Worm (Caenorhabditis elegans) whole organism, L1 larva: ENCODE results near the gene ced-11.

Experiments
- Y116A8C.19 ChIP-seq: sonication (generic microtip); optimal IDR thresholded peaks from 2 replicates; lab custom pipeline; 2016; ENCODE audit warnings: missing compliant biosample characterization, missing genetic modification characterization, borderline replicate concordance
- alr-1 ChIP-seq: fragments of 200-800 bp; sonication (Bioruptor generic); optimal IDR thresholded peaks from 2 replicates; lab custom pipeline; 2018; ENCODE audit warnings: borderline replicate concordance, mild to moderate bottlenecking, missing genetic modification characterization, missing compliant biosample characterization
- aly-2 ChIP-seq: fragments of 150-350 bp; optimal IDR thresholded peaks from 2 replicates; lab custom pipeline; 2014; ENCODE audit warnings: missing biosample characterization, missing genetic modification characterization
- blmp-1 ChIP-seq: fragments of 150-350 bp; optimal IDR thresholded peaks from 2 replicates; lab custom pipeline; 2014; ENCODE audit warnings: missing biosample characterization, missing genetic modification characterization
- ceh-8 ChIP-seq: fragments of 200-800 bp; sonication (Bioruptor generic); optimal IDR thresholded peaks from 2 replicates; lab custom pipeline; 2018; ENCODE audit warnings: mild to moderate bottlenecking, missing genetic modification characterization, moderate library complexity, missing compliant biosample characterization
- ceh-82 ChIP-seq, 3 experiments: fragments of 150-350 bp in 1 of 3; sonication (generic microtip) in 2 of 3; optimal IDR thresholded peaks; 2 replicates each; lab custom pipeline; 2014 to 2017; ENCODE audit warnings: missing biosample characterization in 3 of 3, missing genetic modification characterization in 3 of 3
- ces-1 ChIP-seq: fragments of 150-350 bp; optimal IDR thresholded peaks from 2 replicates; lab custom pipeline; 2014; ENCODE audit warnings: missing biosample characterization, missing genetic modification reagents, missing genetic modification characterization
- efl-1 ChIP-seq, 4 experiments: fragments of 150-350 bp; optimal IDR thresholded peaks in 3 of 4; peaks in 1 of 4; 1 replicate in 1 of 4; 2 replicates in 3 of 4; lab custom pipeline; 2014; ENCODE audit warnings: missing biosample characterization in 2 of 4, missing genetic modification characterization in 2 of 4, missing genetic modification reagents in 2 of 4
- efl-3 ChIP-seq: fragments of 200-800 bp; sonication (Bioruptor generic); optimal IDR thresholded peaks from 2 replicates; lab custom pipeline; 2018; ENCODE audit warnings: mild to moderate bottlenecking, missing genetic modification characterization, missing compliant biosample characterization
- elt-2 ChIP-seq: sonication (generic microtip); optimal IDR thresholded peaks from 2 replicates; lab custom pipeline; 2016; ENCODE audit warnings: missing genetic modification characterization, mild to moderate bottlenecking, inconsistent platforms, missing compliant biosample characterization, missing genetic modification reagents
- elt-3 ChIP-seq, 6 experiments: fragments of 150-350 bp in 1 of 6; sonication (generic microtip); optimal IDR thresholded peaks; 2 replicates each; lab custom pipeline; 2017 to 2018; ENCODE audit warnings: missing biosample characterization in 6 of 6, missing genetic modification characterization in 6 of 6, inconsistent platforms in 1 of 6
- fkh-4 ChIP-seq: sonication (generic microtip); optimal IDR thresholded peaks from 2 replicates; lab custom pipeline; 2016; ENCODE audit warnings: missing compliant biosample characterization, missing genetic modification characterization, borderline replicate concordance
- fkh-8 ChIP-seq: sonication (generic microtip); optimal IDR thresholded peaks from 2 replicates; lab custom pipeline; 2016; ENCODE audit warnings: mild to moderate bottlenecking, missing genetic modification characterization, missing compliant biosample characterization
- fos-1 ChIP-seq: fragments of 150-350 bp; optimal IDR thresholded peaks from 2 replicates; lab custom pipeline; 2014; ENCODE audit warnings: missing biosample characterization, missing genetic modification characterization
- hlh-17 ChIP-seq: fragments of 200-800 bp; sonication (Bioruptor generic); optimal IDR thresholded peaks from 2 replicates; lab custom pipeline; 2018; ENCODE audit warnings: missing genetic modification characterization, mild to moderate bottlenecking, missing compliant biosample characterization, moderate library complexity, borderline replicate concordance
- isw-1 ChIP-seq: fragments of 200-800 bp; sonication (Bioruptor generic); IDR thresholded peaks from 2 replicates; pipeline ENCODE4 v1.3.6; 2022; ENCODE audit warnings: missing genetic modification characterization, missing compliant biosample characterization
- jun-1 ChIP-seq: fragments of 150-350 bp; optimal IDR thresholded peaks from 2 replicates; lab custom pipeline; 2014; ENCODE audit warnings: missing biosample characterization, missing genetic modification reagents, missing genetic modification characterization
- lin-14 ChIP-seq: fragments of 200-800 bp; sonication (Bioruptor generic); optimal IDR thresholded peaks from 2 replicates; lab custom pipeline; 2018; ENCODE audit warnings: mild to moderate bottlenecking, missing genetic modification characterization, moderate library complexity, missing compliant biosample characterization
- mab-9 ChIP-seq: fragments of 200-800 bp; sonication (Bioruptor generic); IDR thresholded peaks from 2 replicates; pipeline ENCODE4 v1.3.6; 2022; ENCODE audit warnings: missing genetic modification reagents, missing genetic modification characterization, missing compliant biosample characterization
- mep-1 ChIP-seq: fragments of 150-350 bp; optimal IDR thresholded peaks from 2 replicates; lab custom pipeline; 2014; ENCODE audit warnings: missing biosample characterization, missing genetic modification characterization
- nhr-20 ChIP-seq: sonication (generic microtip); optimal IDR thresholded peaks from 2 replicates; lab custom pipeline; 2016; ENCODE audit warnings: mild to moderate bottlenecking, missing genetic modification characterization, missing compliant biosample characterization
- nhr-237 ChIP-seq: fragments of 150-350 bp; optimal IDR thresholded peaks from 2 replicates; lab custom pipeline; 2014; ENCODE audit warnings: missing biosample characterization, missing genetic modification characterization
- nhr-47 ChIP-seq: sonication (generic microtip); optimal IDR thresholded peaks from 2 replicates; lab custom pipeline; 2016; ENCODE audit warnings: mild to moderate bottlenecking, missing genetic modification characterization, moderate library complexity, missing compliant biosample characterization
- nhr-84 ChIP-seq: sonication (generic microtip); optimal IDR thresholded peaks from 2 replicates; lab custom pipeline; 2017; ENCODE audit warnings: missing biosample characterization, missing genetic modification characterization
- nhr-85 ChIP-seq: sonication (generic microtip); peaks from one replicate; lab custom pipeline; 2016; ENCODE audit warnings: missing genetic modification characterization, inconsistent platforms, missing compliant biosample characterization
- nhr-90 ChIP-seq: sonication (generic microtip); optimal IDR thresholded peaks from 2 replicates; lab custom pipeline; 2016; ENCODE audit warnings: mild to moderate bottlenecking, missing genetic modification characterization, missing compliant biosample characterization; ENCODE audit not compliant: poor library complexity
- pax-3 ChIP-seq: fragments of 200-800 bp; sonication (Bioruptor generic); optimal IDR thresholded peaks from 2 replicates; lab custom pipeline; 2018; ENCODE audit warnings: mild to moderate bottlenecking, missing genetic modification characterization, moderate library complexity, missing compliant biosample characterization
- snu-23 ChIP-seq: sonication (generic microtip); optimal IDR thresholded peaks from 2 replicates; lab custom pipeline; 2016; ENCODE audit warnings: missing genetic modification characterization, missing compliant biosample characterization
- swsn-7 ChIP-seq: sonication (generic microtip); optimal IDR thresholded peaks from 2 replicates; lab custom pipeline; 2016; ENCODE audit warnings: missing genetic modification characterization, missing compliant biosample characterization
- tlp-1 ChIP-seq: fragments of 150-350 bp; optimal IDR thresholded peaks from 2 replicates; lab custom pipeline; 2014; ENCODE audit warnings: missing biosample characterization, missing genetic modification characterization
- unc-86 ChIP-seq: sonication (generic microtip); optimal IDR thresholded peaks from 2 replicates; lab custom pipeline; 2016; ENCODE audit warnings: missing genetic modification characterization, missing compliant biosample characterization
- unc-98 ChIP-seq: fragments of 200-800 bp; sonication (Bioruptor generic); IDR thresholded peaks from 2 replicates; pipeline ENCODE4 v1.3.6; 2022; ENCODE audit warnings: missing genetic modification characterization, missing compliant biosample characterization
- ztf-4 ChIP-seq: fragments of 150-350 bp; optimal IDR thresholded peaks from 2 replicates; lab custom pipeline; 2014; ENCODE audit warnings: missing biosample characterization, missing genetic modification characterization

Gene ced-11

ce11 chrIII:9104060-9104459, 15.3 kb upstream of the ced-11 start (continued):
- peak in 1 of 3 experiments; percentile 39 for TF ChIP-seq ceh-82 (tag; optimal IDR thresholded peaks at IDR 0.05; lab: Kevin White, UChicago)
- TF ChIP-seq pax-3 (tag; lab: Kevin White, UChicago): no peak
- peak; percentile 48 for TF ChIP-seq nhr-20 (tag; lab: Kevin White, UChicago)
- TF ChIP-seq jun-1 (tag; lab: Kevin White, UChicago): peak; percentile 26
- TF ChIP-seq blmp-1 (tag; lab: Kevin White, UChicago): no peak

DNA sequence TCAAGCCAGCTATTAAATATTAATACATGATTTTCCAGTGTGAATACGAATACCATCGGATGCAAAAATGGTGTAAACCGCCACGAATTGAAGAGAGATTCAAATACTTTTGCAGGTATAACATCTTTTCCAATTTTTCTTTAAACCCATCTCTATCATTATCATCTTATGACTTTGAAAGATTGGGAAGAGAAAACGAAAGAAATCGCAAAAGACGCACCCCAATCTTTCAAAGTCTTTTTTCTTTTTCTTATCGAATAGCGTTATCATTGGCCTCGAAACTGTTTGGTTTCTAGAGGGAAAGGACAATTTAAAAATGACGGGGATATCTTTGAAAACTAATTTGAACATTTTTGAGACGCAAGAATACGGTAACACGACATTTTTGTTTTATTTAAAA, 13.7 kb upstream of the ced-11 start:
- TF ChIP-seq elt-3 (tag; optimal IDR thresholded peaks at IDR 0.05; lab: Kevin White, UChicago) (peak in 1 of 6 experiments; percentile 61), efl-3 (GFP tag; lab: Kevin White, UChicago) (no peak), pax-3 (tag; lab: Kevin White, UChicago) (no peak), nhr-84 (tag; lab: Kevin White, UChicago) (no peak), nhr-85 (tag; lab: Kevin White, UChicago) (peak; percentile 55), alr-1 (no peak), lin-14 (GFP tag; lab: Kevin White, UChicago) (peak; percentile 6), blmp-1 (tag; lab: Kevin White, UChicago) (peak; percentile 51), ceh-82 (tag; optimal IDR thresholded peaks at IDR 0.05; lab: Kevin White, UChicago) (no peak)

DNA sequence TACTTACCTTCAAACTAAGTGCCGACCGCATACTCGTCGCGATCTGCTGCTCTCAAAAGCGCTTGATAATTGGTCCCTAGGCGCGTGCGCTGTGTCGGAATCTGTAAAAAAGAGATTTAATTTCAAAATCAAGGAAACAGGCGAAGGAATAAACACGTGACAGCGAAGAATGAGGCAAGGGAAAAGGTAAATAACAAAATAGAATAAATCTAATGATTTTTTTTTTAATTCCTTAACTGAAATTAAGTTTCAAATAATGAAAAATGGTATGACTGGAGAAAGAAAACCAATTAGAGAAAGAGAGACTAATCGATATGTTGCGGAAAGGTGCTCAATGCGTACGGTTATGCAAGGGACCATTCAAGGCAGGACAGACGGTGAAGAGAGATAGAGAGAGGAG, 10.2 kb upstream of the ced-11 start, which contains the start of gene cya-1:
cya-1 (minus strand) TSS at position 101 of the 400 bp plus-strand sequence.
- TF ChIP-seq mab-9 (GFP tag; lab: Robert Waterston, UW): no peak
- TF ChIP-seq nhr-20 (tag; lab: Kevin White, UChicago): no peak
- TF ChIP-seq, all 84 proteins: peak for 0

- TF ChIP-seq efl-3 (GFP tag; lab: Kevin White, UChicago): no peak
- no peak for TF ChIP-seq Y116A8C.19 (tag; lab: Kevin White, UChicago)
- TF ChIP-seq efl-1 (optimal IDR thresholded peaks at IDR 0.05; lab: Kevin White, UChicago): no peak
- TF ChIP-seq efl-1 (GFP tag; optimal IDR thresholded peaks at IDR 0.05 in 1 of 2; lab: Kevin White, UChicago): peak in 1 of 2 experiments; percentile 83
- TF ChIP-seq isw-1: no peak
- TF ChIP-seq hlh-17 (GFP tag; lab: Kevin White, UChicago): no peak
- TF ChIP-seq ztf-4 (tag; lab: Kevin White, UChicago): no peak
- TF ChIP-seq ceh-82 (tag; optimal IDR thresholded peaks at IDR 0.05; lab: Kevin White, UChicago): no peak
- TF ChIP-seq swsn-7 (tag; lab: Kevin White, UChicago): no peak
- TF ChIP-seq, all 84 proteins: peak for 1
Observed at ce11 chrIII:9109726-9110125, 9.6 kb upstream of the ced-11 start.

DNA sequence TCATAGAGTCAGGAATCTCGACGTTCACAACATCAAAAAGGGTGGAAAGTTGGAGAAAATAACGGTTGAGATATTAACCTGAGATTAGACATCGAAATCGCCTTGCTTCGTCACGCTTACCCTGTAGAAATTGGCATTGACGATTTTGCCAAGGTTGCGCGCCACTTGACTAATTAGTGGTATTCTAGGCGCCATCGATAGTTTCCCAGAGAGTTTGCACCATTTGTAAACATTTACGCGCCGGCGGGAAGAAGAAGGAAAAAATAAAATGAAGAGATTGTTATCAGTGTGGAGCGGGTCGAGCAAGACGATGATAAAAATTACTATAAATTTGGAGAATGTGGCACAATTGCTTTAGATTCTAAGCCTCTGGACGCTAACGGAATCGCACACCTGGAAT, 9.1 kb upstream of the ced-11 start:
- TF ChIP-seq blmp-1 (tag; lab: Kevin White, UChicago) (peak; percentile 46), nhr-47 (no peak), jun-1 (tag; lab: Kevin White, UChicago) (no peak), tlp-1 (tag; lab: Kevin White, UChicago) (no peak), nhr-90 (tag; lab: Kevin White, UChicago) (no peak), aly-2 (tag; lab: Kevin White, UChicago) (no peak), fkh-8 (tag; lab: Kevin White, UChicago) (no peak), unc-86 (tag; lab: Kevin White, UChicago) (no peak), mep-1 (tag; lab: Kevin White, UChicago) (no peak), lin-14 (GFP tag; lab: Kevin White, UChicago) (peak; percentile 22), fkh-4 (tag; lab: Kevin White, UChicago) (no peak), Y116A8C.19 (tag; lab: Kevin White, UChicago) (no peak), ces-1 (GFP tag; lab: Kevin White, UChicago) (no peak), nhr-85 (tag; lab: Kevin White, UChicago) (peak; percentile 53), fos-1 (tag; lab: Kevin White, UChicago) (no peak), alr-1 (no peak), elt-2 (tag; lab: Kevin White, UChicago) (peak; percentile 28), ceh-8 (GFP tag; lab: Kevin White, UChicago) (no peak), nhr-237 (tag; lab: Kevin White, UChicago) (no peak), unc-98 (GFP tag; lab: Robert Waterston, UW) (no peak), snu-23 (no peak)
